Worm (Caenorhabditis elegans) whole organism, late embryonic: ENCODE results near the gene srw-133.

Experiments used
- C08G9.2 ChIP-seq: sonication (generic microtip); optimal IDR thresholded peaks from 2 replicates; lab custom pipeline; 2016; ENCODE audit warnings: mild to moderate bottlenecking, missing genetic modification characterization, moderate library complexity, missing compliant biosample characterization
- C38D4.7 ChIP-seq: fragments of 200-800 bp; sonication (Bioruptor generic); optimal IDR thresholded peaks from 2 replicates; lab custom pipeline; 2018; ENCODE audit warnings: mild to moderate bottlenecking, missing genetic modification characterization, moderate library complexity, missing compliant biosample characterization
- F13H6.1 ChIP-seq: sonication (generic microtip); optimal IDR thresholded peaks from 2 replicates; lab custom pipeline; 2016; ENCODE audit warnings: missing genetic modification characterization, missing compliant biosample characterization
- K02D7.2 ChIP-seq: sonication (generic microtip); optimal IDR thresholded peaks from 2 replicates; lab custom pipeline; 2017; ENCODE audit warnings: mild to moderate bottlenecking, missing genetic modification characterization, missing compliant biosample characterization
- ahr-1 ChIP-seq: sonication (generic microtip); optimal IDR thresholded peaks from 2 replicates; lab custom pipeline; 2016; ENCODE audit warnings: missing genetic modification characterization, missing compliant biosample characterization
- ceh-18 ChIP-seq: sonication (generic microtip); optimal IDR thresholded peaks from 2 replicates; lab custom pipeline; 2016; ENCODE audit warnings: missing genetic modification characterization, missing compliant biosample characterization
- ceh-22 ChIP-seq: sonication (generic microtip); optimal IDR thresholded peaks from 2 replicates; lab custom pipeline; 2017; ENCODE audit warnings: missing biosample characterization, missing genetic modification characterization
- ceh-30 ChIP-seq: fragments of 150-350 bp; optimal IDR thresholded peaks from 2 replicates; lab custom pipeline; 2014; ENCODE audit warnings: missing biosample characterization, missing genetic modification characterization
- ceh-31 ChIP-seq: sonication (generic microtip); optimal IDR thresholded peaks from 2 replicates; lab custom pipeline; 2016; ENCODE audit warnings: missing genetic modification characterization, missing compliant biosample characterization
- ceh-34 ChIP-seq: sonication (generic microtip); optimal IDR thresholded peaks from 2 replicates; lab custom pipeline; 2016; ENCODE audit warnings: mild to moderate bottlenecking, missing genetic modification characterization, missing compliant biosample characterization
- ceh-45 ChIP-seq: fragments of 200-800 bp; sonication (Bioruptor generic); IDR thresholded peaks from 2 replicates; pipeline ENCODE4 v1.3.6; 2022; ENCODE audit warnings: missing genetic modification reagents, missing genetic modification characterization, missing compliant biosample characterization
- ceh-6 ChIP-seq: fragments of 200-800 bp; sonication (Bioruptor generic); optimal IDR thresholded peaks from 2 replicates; lab custom pipeline; 2018; ENCODE audit warnings: mild to moderate bottlenecking, missing genetic modification characterization, missing compliant biosample characterization
- che-1 ChIP-seq: sonication (generic microtip); optimal IDR thresholded peaks from 2 replicates; lab custom pipeline; 2016; ENCODE audit warnings: mild to moderate bottlenecking, missing genetic modification characterization, missing compliant biosample characterization
- dmd-4 ChIP-seq: sonication (generic microtip); optimal IDR thresholded peaks from 2 replicates; lab custom pipeline; 2016; ENCODE audit warnings: borderline replicate concordance, missing genetic modification characterization, missing compliant biosample characterization
- dve-1 ChIP-seq: sonication (generic microtip); optimal IDR thresholded peaks from 2 replicates; lab custom pipeline; 2017; ENCODE audit warnings: antibody characterized with exemption, mild to moderate bottlenecking, missing genetic modification characterization, missing compliant biosample characterization
- elt-4 ChIP-seq: sonication (generic microtip); optimal IDR thresholded peaks from 2 replicates; lab custom pipeline; 2016; ENCODE audit warnings: missing genetic modification characterization, missing compliant biosample characterization
- eyg-1 ChIP-seq: sonication (generic microtip); optimal IDR thresholded peaks from 2 replicates; lab custom pipeline; 2016; ENCODE audit warnings: missing genotype, missing genetic modification characterization, missing compliant biosample characterization
- fkh-10 ChIP-seq: fragments of 150-350 bp; optimal IDR thresholded peaks from 2 replicates; lab custom pipeline; 2014; ENCODE audit warnings: missing biosample characterization, missing genetic modification reagents, missing genetic modification characterization
- fkh-6 ChIP-seq: sonication (generic microtip); optimal IDR thresholded peaks from 2 replicates; lab custom pipeline; 2016; ENCODE audit warnings: missing genetic modification characterization, missing compliant biosample characterization
- gmeb-2 ChIP-seq: sonication (generic microtip); optimal IDR thresholded peaks from 2 replicates; lab custom pipeline; 2016; ENCODE audit warnings: missing genetic modification characterization, inconsistent platforms, missing compliant biosample characterization
- hlh-13 ChIP-seq: fragments of 200-800 bp; sonication (Bioruptor generic); optimal IDR thresholded peaks from 2 replicates; lab custom pipeline; 2018; ENCODE audit warnings: mild to moderate bottlenecking, missing genetic modification characterization, missing compliant biosample characterization
- hlh-15 ChIP-seq: sonication (generic microtip); optimal IDR thresholded peaks from 2 replicates; lab custom pipeline; 2016; ENCODE audit warnings: missing genetic modification characterization, missing compliant biosample characterization
- lin-11 ChIP-seq: fragments of 200-800 bp; sonication (Bioruptor generic); optimal IDR thresholded peaks from 2 replicates; lab custom pipeline; 2018; ENCODE audit warnings: mild to moderate bottlenecking, missing genetic modification characterization, missing compliant biosample characterization
- madf-2 ChIP-seq: sonication (generic microtip); optimal IDR thresholded peaks from 2 replicates; lab custom pipeline; 2017; ENCODE audit warnings: missing genetic modification characterization, missing compliant biosample characterization
- nhr-11 ChIP-seq: fragments of 150-350 bp; optimal IDR thresholded peaks from 2 replicates; lab custom pipeline; 2014; ENCODE audit warnings: missing biosample characterization, missing genetic modification characterization
- odd-2 ChIP-seq: sonication (generic microtip); optimal IDR thresholded peaks from 2 replicates; lab custom pipeline; 2017; ENCODE audit warnings: antibody characterized with exemption, mild to moderate bottlenecking, missing genetic modification characterization, missing compliant biosample characterization
- pag-3 ChIP-seq: sonication (generic microtip); optimal IDR thresholded peaks from 2 replicates; lab custom pipeline; 2016; ENCODE audit warnings: missing compliant biosample characterization, missing genetic modification characterization, borderline replicate concordance
- pha-2 ChIP-seq: sonication (generic microtip); optimal IDR thresholded peaks from 2 replicates; lab custom pipeline; 2017; ENCODE audit warnings: mild to moderate bottlenecking, missing genetic modification characterization, missing compliant biosample characterization
- pha-4 ChIP-seq: fragments of 150-350 bp; optimal IDR thresholded peaks from 2 replicates; lab custom pipeline; 2018; ENCODE audit warnings: missing biosample characterization, missing genetic modification reagents, missing genetic modification characterization
- pros-1 ChIP-seq: fragments of 150-350 bp; optimal IDR thresholded peaks from 2 replicates; lab custom pipeline; 2014; ENCODE audit warnings: missing biosample characterization, missing genetic modification reagents, missing genetic modification characterization
- rnt-1 ChIP-seq: sonication (generic microtip); optimal IDR thresholded peaks from 2 replicates; lab custom pipeline; 2016; ENCODE audit warnings: missing genetic modification characterization, missing compliant biosample characterization
- sdc-2 ChIP-seq: sonication (generic microtip); optimal IDR thresholded peaks from 2 replicates; lab custom pipeline; 2016; ENCODE audit warnings: missing genotype, missing genetic modification characterization, missing compliant biosample characterization
- sox-2 ChIP-seq: fragments of 200-800 bp; sonication (Bioruptor generic); IDR thresholded peaks from 2 replicates; pipeline ENCODE4 v1.3.6; 2022; ENCODE audit warnings: missing genetic modification reagents, missing genetic modification characterization, missing compliant biosample characterization
- sox-4 ChIP-seq: sonication (generic microtip); optimal IDR thresholded peaks from 2 replicates; lab custom pipeline; 2017; ENCODE audit warnings: mild to moderate bottlenecking, missing genetic modification characterization, inconsistent platforms, missing compliant biosample characterization
- tbx-2 ChIP-seq: sonication (generic microtip); optimal IDR thresholded peaks from 2 replicates; lab custom pipeline; 2016; ENCODE audit warnings: missing genetic modification characterization, missing compliant biosample characterization
- tbx-7 ChIP-seq: sonication (generic microtip); optimal IDR thresholded peaks from 2 replicates; lab custom pipeline; 2016; ENCODE audit warnings: missing genotype, missing genetic modification characterization, missing compliant biosample characterization
- unc-3 ChIP-seq, 2 experiments: fragments of 200-800 bp in 1 of 2; sonication (Bioruptor generic) in 1 of 2; sonication (generic microtip) in 1 of 2; conservative IDR thresholded peaks in 1 of 2; optimal IDR thresholded peaks in 1 of 2; 2 replicates each; pipeline versions ENCODE4 v1.3.6 to Lab custom; 2016 to 2022; ENCODE audit warnings: missing compliant biosample characterization in 2 of 2, missing genetic modification characterization in 2 of 2, missing genetic modification reagents in 1 of 2
- unc-86 ChIP-seq: sonication (generic microtip); optimal IDR thresholded peaks from 2 replicates; lab custom pipeline; 2016; ENCODE audit warnings: missing genetic modification characterization, missing compliant biosample characterization
- zip-5 ChIP-seq: sonication (generic microtip); optimal IDR thresholded peaks from 2 replicates; lab custom pipeline; 2016; ENCODE audit warnings: missing genetic modification characterization, missing compliant biosample characterization
- ztf-16 ChIP-seq: sonication (generic microtip); optimal IDR thresholded peaks from 2 replicates; lab custom pipeline; 2017; ENCODE audit warnings: missing genetic modification characterization, missing compliant biosample characterization

srw-133 gene

DNA sequence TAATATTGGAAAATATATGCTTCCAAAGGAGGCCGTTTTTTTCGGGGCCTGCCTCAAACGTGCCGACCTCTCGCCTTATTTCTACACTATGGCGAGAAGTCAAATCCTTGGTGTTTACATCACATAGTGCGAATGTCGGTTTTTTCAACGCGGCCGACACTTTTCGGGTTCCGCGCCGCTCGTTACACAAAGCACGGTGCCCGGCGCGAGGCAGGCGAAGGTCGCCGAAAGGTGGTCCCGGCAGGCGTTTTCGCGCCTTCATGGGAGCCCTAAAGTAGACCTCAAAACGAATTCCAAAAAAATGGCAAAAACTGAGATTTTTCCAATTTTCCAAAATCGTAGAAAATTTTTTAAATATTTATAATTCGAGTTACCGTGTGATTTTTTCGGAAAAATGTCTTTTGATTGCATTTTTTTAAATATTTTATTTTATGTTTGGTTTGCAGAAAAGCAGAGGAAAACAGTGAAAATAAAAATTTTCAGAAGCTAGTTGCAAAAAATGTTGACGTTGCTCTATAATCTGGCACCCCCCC, 11.1 kb upstream of the srw-133 start, which contains the start of gene T05B4.12:
T05B4.12 (minus strand) TSS at position 483 of the 533 bp plus-strand sequence.
- no peak for TF ChIP-seq fkh-10 (GFP tag; lab: Kevin White, UChicago)
- TF ChIP-seq C38D4.7 = no peak
- TF ChIP-seq ztf-16 (tag; lab: Kevin White, UChicago) = no peak
- no peak for TF ChIP-seq elt-4 (tag; lab: Kevin White, UChicago)
- TF ChIP-seq pag-3 (tag; lab: Kevin White, UChicago) = no peak
- TF ChIP-seq ceh-34 = no peak
- TF ChIP-seq K02D7.2 (tag; lab: Kevin White, UChicago) = no peak
- TF ChIP-seq ceh-22 (tag; lab: Kevin White, UChicago) = no peak
- no peak for TF ChIP-seq hlh-15 (tag; lab: Kevin White, UChicago)
- TF ChIP-seq ceh-30 (tag; lab: Kevin White, UChicago) = no peak
- no peak for TF ChIP-seq tbx-7
- no peak for TF ChIP-seq unc-86 (tag; lab: Kevin White, UChicago)
- TF ChIP-seq pha-2 (tag; lab: Kevin White, UChicago) = no peak
- no peak for TF ChIP-seq C08G9.2 (tag; lab: Kevin White, UChicago)
- TF ChIP-seq ceh-6 = no peak
- no peak for TF ChIP-seq sox-4 (tag; lab: Kevin White, UChicago)
- TF ChIP-seq ahr-1 (tag; lab: Kevin White, UChicago) = no peak
- TF ChIP-seq ceh-18 = no peak

DNA sequence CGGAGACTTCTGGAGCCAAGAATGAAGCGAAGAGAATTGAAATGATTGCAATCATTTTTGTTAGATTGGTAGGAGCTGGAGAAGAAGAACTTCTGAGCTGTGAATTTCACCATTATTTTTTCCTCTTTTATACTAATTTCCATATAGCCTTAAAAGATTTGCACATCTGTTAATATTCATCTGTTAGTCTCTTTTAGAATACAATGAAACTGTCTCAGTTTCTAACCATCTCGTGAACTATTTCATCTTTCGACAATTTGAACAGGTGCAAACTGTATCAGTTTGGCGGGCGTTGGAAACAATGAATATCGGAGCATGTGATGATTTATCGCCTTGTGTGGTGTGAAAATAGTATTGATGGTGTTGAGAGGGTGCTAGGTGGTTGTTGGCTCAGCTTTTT, 7.9 kb upstream of the srw-133 start, which contains the start of gene phat-5:
phat-5 (minus strand) TSS at position 101 of the 400 bp plus-strand sequence.
- TF ChIP-seq nhr-11 (tag; lab: Kevin White, UChicago) = no peak
- TF ChIP-seq ahr-1 (tag; lab: Kevin White, UChicago) = no peak
- no peak for TF ChIP-seq ceh-45 (GFP tag; lab: Robert Waterston, UW)
- TF ChIP-seq fkh-6 (tag; lab: Kevin White, UChicago) = no peak
- no peak for TF ChIP-seq dve-1 (tag; lab: Kevin White, UChicago)
- no peak for TF ChIP-seq unc-3 (GFP tag; conservative IDR thresholded peaks at IDR 0.05; lab: Robert Waterston, UW)
- TF ChIP-seq unc-3 (tag; optimal IDR thresholded peaks at IDR 0.05; lab: Kevin White, UChicago) = no peak
- no peak for TF ChIP-seq sox-2 (GFP tag; lab: Robert Waterston, UW)
- no peak for TF ChIP-seq odd-2 (tag; lab: Kevin White, UChicago)
- TF ChIP-seq hlh-13 = no peak
- no peak for TF ChIP-seq pros-1 (tag; lab: Kevin White, UChicago)
- no peak for TF ChIP-seq lin-11
- no peak for TF ChIP-seq sdc-2 (tag; lab: Kevin White, UChicago)
- no peak for TF ChIP-seq dmd-4 (tag; lab: Kevin White, UChicago)
- TF ChIP-seq ceh-31 (tag; lab: Kevin White, UChicago) = no peak
- TF ChIP-seq eyg-1 (tag; lab: Kevin White, UChicago) = no peak
- no peak for TF ChIP-seq gmeb-2
- TF ChIP-seq zip-5 (tag; lab: Kevin White, UChicago) = no peak
- no peak for TF ChIP-seq pha-4 (tag; lab: Kevin White, UChicago)
- TF ChIP-seq, all 69 proteins: peak for 0

DNA sequence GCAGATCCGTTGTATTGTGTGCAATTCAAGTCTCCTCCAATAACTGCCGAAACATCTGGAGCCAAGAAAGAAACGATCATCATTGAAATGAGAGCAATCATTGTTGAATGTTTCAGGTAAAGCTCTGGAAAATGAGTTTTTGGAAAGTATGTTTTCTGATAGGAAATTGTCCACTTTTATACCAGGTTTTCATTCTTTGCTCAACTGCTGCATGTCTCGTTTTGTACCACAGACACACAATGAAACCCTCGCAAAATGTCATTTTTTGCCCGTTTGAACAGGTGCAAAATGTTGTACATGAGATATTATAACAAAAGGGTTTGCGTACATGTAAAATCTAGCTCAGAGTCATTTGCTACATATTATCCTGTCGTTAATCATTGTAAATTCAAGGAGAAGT, 6.1 kb upstream of the srw-133 start, which contains the start of gene T05B4.10:
T05B4.10 (minus strand) TSS at position 101 of the 400 bp plus-strand sequence.
- TF ChIP-seq madf-2 (tag; lab: Kevin White, UChicago) (no peak), rnt-1 (tag; lab: Kevin White, UChicago) (no peak), F13H6.1 (tag; lab: Kevin White, UChicago) (no peak), fkh-6 (tag; lab: Kevin White, UChicago) (no peak), tbx-2 (tag; lab: Kevin White, UChicago) (no peak), che-1 (no peak), ceh-6 (no peak), gmeb-2 (no peak)
